Fruit fly (Drosophila melanogaster) whole organism, embryonic: ENCODE results near the gene Sec10.

Experiments
- BEAF-32 ChIP-seq: fragments of 200-800 bp; sonication (Bioruptor generic); optimal IDR thresholded peaks from 3 replicates; lab custom pipeline; 2017; ENCODE audit warnings: missing biosample characterization, missing genetic modification characterization, mild to moderate bottlenecking, moderate library complexity, missing genetic modification reagents
- CG10565 ChIP-seq: fragments of 200-800 bp; sonication (Bioruptor generic); optimal IDR thresholded peaks from 3 replicates; lab custom pipeline; 2016; ENCODE audit warnings: missing biosample characterization, mild to moderate bottlenecking, missing genetic modification characterization
- CG11560 ChIP-seq: fragments of 200-800 bp; sonication (Bioruptor generic); IDR thresholded peaks from 3 replicates; pipeline ENCODE4 v1.3.6; 2022; ENCODE audit warnings: missing biosample characterization, missing genetic modification characterization
- CG11723 ChIP-seq: fragments of 200-800 bp; sonication (Bioruptor generic); optimal IDR thresholded peaks from 2 replicates; lab custom pipeline; 2017; ENCODE audit warnings: missing biosample characterization, mild to moderate bottlenecking, missing genetic modification characterization
- CG12071 ChIP-seq: fragments of 200-800 bp; sonication (Bioruptor generic); optimal IDR thresholded peaks from 3 replicates; lab custom pipeline; 2018; ENCODE audit warnings: missing biosample characterization, mild to moderate bottlenecking, missing genetic modification characterization
- CG13296 ChIP-seq: fragments of 200-800 bp; sonication (Bioruptor generic); optimal IDR thresholded peaks from 3 replicates; lab custom pipeline; 2018; ENCODE audit warnings: missing biosample characterization, mild to moderate bottlenecking, missing genetic modification characterization
- CG14050 ChIP-seq: fragments of 200-800 bp; sonication (Bioruptor generic); IDR thresholded peaks from 3 replicates; pipeline ENCODE4 v1.3.6; 2022; ENCODE audit warnings: missing biosample characterization, missing genetic modification characterization
- CG14441 ChIP-seq: fragments of 200-800 bp; sonication (Bioruptor generic); IDR thresholded peaks from 2 replicates; pipeline ENCODE4 v1.3.6; 2022; ENCODE audit warnings: missing biosample characterization, missing genetic modification characterization
- CG1529 ChIP-seq: fragments of 200-800 bp; sonication (Bioruptor generic); optimal IDR thresholded peaks from 3 replicates; lab custom pipeline; 2018; ENCODE audit warnings: missing biosample characterization, missing genetic modification characterization
- CG15479 ChIP-seq: fragments of 200-800 bp; sonication (Bioruptor generic); optimal IDR thresholded peaks from 3 replicates; lab custom pipeline; 2019; ENCODE audit warnings: missing biosample characterization, mild to moderate bottlenecking, missing genetic modification characterization, moderate library complexity
- CG17802 ChIP-seq: fragments of 200-800 bp; sonication (Bioruptor generic); optimal IDR thresholded peaks from 2 replicates; lab custom pipeline; 2018; ENCODE audit warnings: missing biosample characterization, mild to moderate bottlenecking, missing genetic modification characterization, moderate library complexity
- CG30020 ChIP-seq: fragments of 200-800 bp; optimal IDR thresholded peaks from 2 replicates; lab custom pipeline; 2019; ENCODE audit warnings: missing biosample characterization, mild to moderate bottlenecking, missing genetic modification characterization, moderate library complexity
- CG34224 ChIP-seq: fragments of 200-800 bp; sonication (Bioruptor generic); IDR thresholded peaks from 3 replicates; pipeline ENCODE4 v1.3.6; 2022; ENCODE audit warnings: missing biosample characterization, missing genetic modification characterization; ENCODE audit not compliant: partially characterized antibody
- CG34422 ChIP-seq: fragments of 200-800 bp; sonication (Bioruptor generic); IDR thresholded peaks from 3 replicates; pipeline ENCODE4 v1.3.6; 2022; ENCODE audit warnings: missing biosample characterization, missing genetic modification characterization
- CG3726 ChIP-seq: fragments of 200-800 bp; sonication (Bioruptor generic); IDR thresholded peaks from 3 replicates; pipeline ENCODE4, ENCODE4 v1.3.6; 2022; ENCODE audit warnings: missing biosample characterization, missing genetic modification characterization
- CG3838 ChIP-seq: fragments of 200-800 bp; sonication (Bioruptor generic); optimal IDR thresholded peaks from 3 replicates; lab custom pipeline; 2016; ENCODE audit warnings: missing biosample characterization, missing genetic modification characterization
- CG42726 ChIP-seq: fragments of 200-800 bp; sonication (Bioruptor generic); IDR thresholded peaks from 2 replicates; pipeline ENCODE4 v1.3.6; 2022; ENCODE audit warnings: missing biosample characterization, missing genetic modification characterization; ENCODE audit not compliant: partially characterized antibody
- CG6765 ChIP-seq: fragments of 200-800 bp; sonication (Bioruptor generic); optimal IDR thresholded peaks from 3 replicates; lab custom pipeline; 2017; ENCODE audit warnings: missing biosample characterization, mild to moderate bottlenecking, missing genetic modification characterization
- CG7271 ChIP-seq: fragments of 200-800 bp; sonication (Bioruptor generic); optimal IDR thresholded peaks from 2 replicates; lab custom pipeline; 2018; ENCODE audit warnings: missing biosample characterization, mild to moderate bottlenecking, missing genetic modification characterization, moderate library complexity
- CG9215 ChIP-seq: fragments of 200-800 bp; sonication (Bioruptor generic); IDR thresholded peaks from 2 replicates; pipeline ENCODE4 v1.3.6; 2022; ENCODE audit warnings: missing biosample characterization, missing genetic modification characterization
- Doc2 ChIP-seq: fragments of 200-800 bp; sonication (Bioruptor generic); IDR thresholded peaks from 2 replicates; pipeline ENCODE4 v1.3.6; 2022; ENCODE audit warnings: missing biosample characterization, missing genetic modification characterization
- Dp ChIP-seq: fragments of 200-800 bp; sonication (Bioruptor generic); optimal IDR thresholded peaks from 2 replicates; lab custom pipeline; 2018; ENCODE audit warnings: missing biosample characterization, mild to moderate bottlenecking, missing genetic modification characterization, moderate library complexity
- Dref ChIP-seq: fragments of 200-800 bp; sonication (Bioruptor generic); IDR thresholded peaks from 2 replicates; pipeline ENCODE4 v1.3.6; 2022; ENCODE audit warnings: missing biosample characterization, missing genetic modification characterization
- Hr3 ChIP-seq: fragments of 200-800 bp; sonication (Bioruptor generic); optimal IDR thresholded peaks from 3 replicates; lab custom pipeline; 2016; ENCODE audit warnings: missing biosample characterization, missing genetic modification characterization
- Hr78 ChIP-seq, 2 experiments: fragments of 200-800 bp in 1 of 2; fragments of >200 bp in 1 of 2; sonication (Bioruptor generic) in 1 of 2; optimal IDR thresholded peaks; 2 replicates each; lab custom pipeline; 2017 to 2019; ENCODE audit warnings: missing biosample characterization in 2 of 2, missing genetic modification characterization in 2 of 2, mild to moderate bottlenecking in 1 of 2, moderate library complexity in 1 of 2
- Mes4 ChIP-seq: fragments of 200-800 bp; sonication (Bioruptor generic); optimal IDR thresholded peaks from 2 replicates; lab custom pipeline; 2016; ENCODE audit warnings: missing biosample characterization, missing genetic modification characterization
- Myb ChIP-seq: fragments of 200-800 bp; sonication (Bioruptor generic); optimal IDR thresholded peaks from 2 replicates; lab custom pipeline; 2016; ENCODE audit warnings: missing biosample characterization, missing genetic modification characterization
- Sry-δ ChIP-seq: fragments of 200-800 bp; sonication (Bioruptor generic); optimal IDR thresholded peaks from 2 replicates; lab custom pipeline; 2016; ENCODE audit warnings: missing biosample characterization, missing genetic modification characterization
- al ChIP-seq: fragments of 200-800 bp; sonication (Bioruptor generic); IDR thresholded peaks from 2 replicates; pipeline ENCODE4 v1.3.6; 2022; ENCODE audit warnings: missing biosample characterization, missing genetic modification characterization
- bowl ChIP-seq: fragments of 200-800 bp; sonication (Bioruptor generic); IDR thresholded peaks from 2 replicates; pipeline ENCODE4 v1.3.6; 2022; ENCODE audit warnings: missing biosample characterization, missing genetic modification characterization
- cg ChIP-seq: fragments of 200-800 bp; sonication (Bioruptor generic); optimal IDR thresholded peaks from 3 replicates; lab custom pipeline; 2019; ENCODE audit warnings: missing biosample characterization, mild to moderate bottlenecking, missing genetic modification characterization, moderate library complexity
- cwo ChIP-seq: fragments of 200-800 bp; sonication (Bioruptor generic); optimal IDR thresholded peaks from 3 replicates; lab custom pipeline; 2017; ENCODE audit warnings: missing biosample characterization, missing genetic modification characterization, mild to moderate bottlenecking, moderate library complexity, missing genetic modification reagents
- ems ChIP-seq: fragments of 200-800 bp; sonication (Bioruptor generic); optimal IDR thresholded peaks from 3 replicates; lab custom pipeline; 2016; ENCODE audit warnings: missing biosample characterization, missing genetic modification characterization
- gcm ChIP-seq: fragments of 200-800 bp; sonication (Bioruptor generic); optimal IDR thresholded peaks from 2 replicates; lab custom pipeline; 2019; ENCODE audit warnings: missing biosample characterization, mild to moderate bottlenecking, missing genetic modification characterization, moderate library complexity
- grau ChIP-seq: fragments of 200-800 bp; optimal IDR thresholded peaks from 3 replicates; lab custom pipeline; 2019; ENCODE audit warnings: missing biosample characterization, mild to moderate bottlenecking, missing genetic modification characterization, moderate library complexity
- gt ChIP-seq: fragments of 200-800 bp; sonication (Bioruptor generic); IDR thresholded peaks from 2 replicates; pipeline ENCODE4 v1.3.6; 2022; ENCODE audit warnings: missing biosample characterization, missing genetic modification characterization
- jing ChIP-seq: fragments of 200-800 bp; sonication (Bioruptor generic); optimal IDR thresholded peaks from 2 replicates; lab custom pipeline; 2018; ENCODE audit warnings: missing biosample characterization, mild to moderate bottlenecking, missing genetic modification characterization
- lab ChIP-seq: fragments of 200-800 bp; sonication (Bioruptor generic); optimal IDR thresholded peaks from 3 replicates; lab custom pipeline; 2017; ENCODE audit warnings: missing biosample characterization, missing genetic modification characterization, mild to moderate bottlenecking, moderate library complexity, missing genetic modification reagents
- nerfin-1 ChIP-seq: fragments of 200-800 bp; sonication (Bioruptor generic); optimal IDR thresholded peaks from 3 replicates; lab custom pipeline; 2019; ENCODE audit warnings: missing biosample characterization, mild to moderate bottlenecking, missing genetic modification characterization, moderate library complexity
- pb ChIP-seq: fragments of 200-800 bp; sonication (Bioruptor generic); optimal IDR thresholded peaks from 3 replicates; lab custom pipeline; 2016; ENCODE audit warnings: missing biosample characterization, missing genetic modification characterization
- pnt ChIP-seq: fragments of 200-800 bp; sonication (Bioruptor generic); optimal IDR thresholded peaks from 3 replicates; lab custom pipeline; 2016; ENCODE audit warnings: missing biosample characterization, missing genetic modification characterization
- pzg ChIP-seq: fragments of 200-800 bp; sonication (Bioruptor generic); optimal IDR thresholded peaks from 3 replicates; lab custom pipeline; 2018; ENCODE audit warnings: missing biosample characterization, mild to moderate bottlenecking, missing genetic modification characterization, moderate library complexity
- sd ChIP-seq: fragments of 200-800 bp; sonication (Bioruptor generic); optimal IDR thresholded peaks from 3 replicates; lab custom pipeline; 2018; ENCODE audit warnings: missing biosample characterization, mild to moderate bottlenecking, missing genetic modification characterization, moderate library complexity
- sens ChIP-seq: fragments of 200-800 bp; sonication (Bioruptor generic); peaks from one replicate; lab custom pipeline; 2016; ENCODE audit warnings: missing biosample characterization, missing genetic modification characterization
- tio ChIP-seq: fragments of 200-800 bp; sonication (Bioruptor generic); optimal IDR thresholded peaks from 2 replicates; lab custom pipeline; 2017; ENCODE audit warnings: missing biosample characterization, missing genetic modification characterization, inconsistent platforms
- trem ChIP-seq: fragments of 200-800 bp; optimal IDR thresholded peaks from 3 replicates; lab custom pipeline; 2019; ENCODE audit warnings: missing biosample characterization, mild to moderate bottlenecking, missing genetic modification characterization, moderate library complexity
- wdn ChIP-seq: fragments of 200-800 bp; sonication (Bioruptor generic); IDR thresholded peaks from 2 replicates; pipeline ENCODE4 v1.3.6; 2022; ENCODE audit warnings: missing biosample characterization, missing genetic modification characterization
- wor ChIP-seq: fragments of 200-800 bp; sonication (Bioruptor generic); IDR thresholded peaks from 2 replicates; pipeline ENCODE4 v1.3.6; 2022; ENCODE audit warnings: missing biosample characterization, missing genetic modification characterization

Gene Sec10

dm6 chr3R:24112320-24113069 is 22.1 kb upstream of the Sec10 start, which contains the start of gene CG13605 (continued):
- TF ChIP-seq CG42726 (GFP tag; lab: Robert Waterston, UW) (peak; percentile 78), ems (peak; percentile 32), BEAF-32 (GFP tag; lab: Kevin White, UChicago) (peak; percentile 37), CG11723 (GFP tag; lab: Kevin White, UChicago) (peak; percentile 52), CG1529 (GFP tag; lab: Kevin White, UChicago) (peak; percentile 24), CG3838 (no peak), Sry-δ (GFP tag; lab: Kevin White, UChicago) (peak; percentile 11), CG3726 (0 out of 3 replicates have a peak, but pooled peaks have one; percentile 14), CG34422 (GFP tag; lab: Robert Waterston, UW) (peak; percentile 74; the same call in 2 of the 3 replicates), CG34224 (0 out of 3 replicates have a peak, but pooled peaks have one; percentile 44), CG30020 (tag; lab: Kevin White, UChicago) (peak; percentile 48), CG11560 (no peak), bowl (GFP tag; lab: Robert Waterston, UW) (0 out of 2 replicates have a peak, but pooled peaks have one; percentile 13), Dp (GFP tag; lab: Kevin White, UChicago) (peak; percentile 80), CG15479 (GFP tag; lab: Kevin White, UChicago) (no peak), CG9215 (GFP tag; lab: Robert Waterston, UW) (peak; percentile 24; the same call in 1 of the 2 replicates), CG12071 (GFP tag; lab: Kevin White, UChicago) (peak; percentile 70), CG7271 (tag; lab: Kevin White, UChicago) (no peak), pnt (peak; percentile 26), cwo (GFP tag; lab: Kevin White, UChicago) (peak; percentile 74), Myb (peak; percentile 23), al (peak; percentile 58), Hr78 (GFP tag; optimal IDR thresholded peaks at IDR 0.05; lab: Kevin White, UChicago) (no peak), wor (0 out of 2 replicates have a peak, but pooled peaks have one; percentile 28), lab (GFP tag; lab: Kevin White, UChicago) (peak; percentile 92), Hr3 (peak; percentile 61), CG14050 (GFP tag; lab: Robert Waterston, UW) (peak; percentile 46; the same call in 2 of the 3 replicates), sd (tag; lab: Kevin White, UChicago) (peak; percentile 56), pb (no peak), Dref (GFP tag; lab: Robert Waterston, UW) (no peak), pzg (GFP tag; lab: Kevin White, UChicago) (peak; percentile 63), trem (peak; percentile 67), tio (peak; percentile 69), Doc2 (GFP tag; lab: Robert Waterston, UW) (no peak), sens (GFP tag; lab: Kevin White, UChicago) (peak; percentile 79), gcm (GFP tag; lab: Kevin White, UChicago) (peak; percentile 84), grau (tag; lab: Kevin White, UChicago) (peak; percentile 77), cg (GFP tag; lab: Kevin White, UChicago) (no peak), Mes4 (peak; percentile 22), CG14441 (GFP tag; lab: Robert Waterston, UW) (peak; percentile 72), CG10565 (GFP tag; lab: Kevin White, UChicago) (no peak), gt (GFP tag; lab: Robert Waterston, UW) (no peak), CG17802 (tag; lab: Kevin White, UChicago) (no peak), wdn (GFP tag; lab: Robert Waterston, UW) (0 out of 2 replicates have a peak, but pooled peaks have one; percentile 21), CG6765 (GFP tag; lab: Kevin White, UChicago) (peak; percentile 85), jing (peak; percentile 6), CG13296 (peak; percentile 82), nerfin-1 (tag; lab: Kevin White, UChicago) (peak; percentile 68)
